Fruit fly (Drosophila melanogaster) whole organism, prepupa: ENCODE data around the gene Pdh.

Experiments
- Blimp-1 ChIP-seq: fragments of 200-800 bp; sonication (Bioruptor generic); optimal IDR thresholded peaks from 3 replicates; lab custom pipeline; 2017; ENCODE audit warnings: missing biosample characterization, missing genetic modification characterization, mild to moderate bottlenecking, moderate library complexity, missing genetic modification reagents
- CG10631 ChIP-seq: fragments of 200-800 bp; sonication (Bioruptor generic); optimal IDR thresholded peaks from 2 replicates; lab custom pipeline; 2016; ENCODE audit warnings: missing biosample characterization, missing genetic modification characterization
- CG11294 ChIP-seq: fragments of 200-800 bp; sonication (Bioruptor generic); IDR thresholded peaks from 2 replicates; pipeline ENCODE4 v1.3.6; 2022; ENCODE audit warnings: missing biosample characterization, missing genetic modification characterization
- CG11762 ChIP-seq: fragments of 200-800 bp; sonication (Bioruptor generic); optimal IDR thresholded peaks from 3 replicates; lab custom pipeline; 2016; ENCODE audit warnings: missing biosample characterization, missing genetic modification characterization; ENCODE audit not compliant: insufficient read depth
- CG11902 ChIP-seq: fragments of 200-800 bp; sonication (Bioruptor generic); optimal IDR thresholded peaks from 3 replicates; lab custom pipeline; 2016; ENCODE audit warnings: missing biosample characterization, missing genetic modification characterization
- CG1621 ChIP-seq: fragments of 200-800 bp; sonication (Bioruptor generic); optimal IDR thresholded peaks from 3 replicates; lab custom pipeline; 2018; ENCODE audit warnings: missing biosample characterization, mild to moderate bottlenecking, missing genetic modification characterization
- CG16779 ChIP-seq: fragments of 200-800 bp; sonication (Bioruptor generic); optimal IDR thresholded peaks from 3 replicates; lab custom pipeline; 2017; ENCODE audit warnings: missing biosample characterization, mild to moderate bottlenecking, missing genetic modification characterization
- CG3032 ChIP-seq: fragments of 200-800 bp; optimal IDR thresholded peaks from 2 replicates; lab custom pipeline; 2019; ENCODE audit warnings: missing biosample characterization, mild to moderate bottlenecking, missing genetic modification characterization, moderate library complexity
- CG34406 ChIP-seq: fragments of 200-800 bp; sonication (Bioruptor generic); optimal IDR thresholded peaks from 3 replicates; lab custom pipeline; 2016; ENCODE audit warnings: missing biosample characterization, missing genetic modification characterization
- CG3919 ChIP-seq: fragments of 200-800 bp; sonication (Bioruptor generic); optimal IDR thresholded peaks from 3 replicates; lab custom pipeline; 2016; ENCODE audit warnings: missing biosample characterization, missing genetic modification characterization
- CG4318 ChIP-seq: fragments of 200-800 bp; sonication (Bioruptor generic); optimal IDR thresholded peaks from 3 replicates; lab custom pipeline; 2017; ENCODE audit warnings: missing biosample characterization, mild to moderate bottlenecking, missing genetic modification characterization
- CG6163 ChIP-seq: fragments of 200-800 bp; sonication (Bioruptor generic); IDR thresholded peaks from 3 replicates; pipeline ENCODE4 v1.3.6; 2022; ENCODE audit warnings: missing biosample characterization, missing genetic modification characterization
- CG6276 ChIP-seq: fragments of 200-800 bp; sonication (Bioruptor generic); optimal IDR thresholded peaks from 2 replicates; lab custom pipeline; 2017; ENCODE audit warnings: missing biosample characterization, mild to moderate bottlenecking, missing genetic modification characterization
- CG6792 ChIP-seq: fragments of 200-800 bp; sonication (Bioruptor generic); optimal IDR thresholded peaks from 3 replicates; lab custom pipeline; 2016; ENCODE audit warnings: missing biosample characterization, missing genetic modification characterization
- CG6854 ChIP-seq: fragments of 200-800 bp; sonication (Bioruptor generic); optimal IDR thresholded peaks from 2 replicates; lab custom pipeline; 2017; ENCODE audit warnings: missing biosample characterization, mild to moderate bottlenecking, missing genetic modification characterization
- CG7368 ChIP-seq: fragments of 200-800 bp; sonication (Bioruptor generic); optimal IDR thresholded peaks from 3 replicates; lab custom pipeline; 2016; ENCODE audit warnings: missing biosample characterization, missing genetic modification characterization
- CG8119 ChIP-seq: fragments of 200-800 bp; sonication (Bioruptor generic); IDR thresholded peaks from 3 replicates; pipeline ENCODE4 v1.3.6; 2022; ENCODE audit warnings: missing biosample characterization, missing genetic modification characterization
- CG8319 ChIP-seq: fragments of 200-800 bp; sonication (Bioruptor generic); optimal IDR thresholded peaks from 3 replicates; lab custom pipeline; 2016; ENCODE audit warnings: missing biosample characterization, missing genetic modification characterization
- CG8632 ChIP-seq: fragments of 200-800 bp; sonication (Bioruptor generic); optimal IDR thresholded peaks from 3 replicates; lab custom pipeline; 2016; ENCODE audit warnings: missing biosample characterization, missing genetic modification characterization
- Eip75B ChIP-seq: fragments of 200-800 bp; sonication (Bioruptor generic); optimal IDR thresholded peaks from 3 replicates; lab custom pipeline; 2016; ENCODE audit warnings: missing biosample characterization, missing genetic modification characterization
- Eip93F ChIP-seq: fragments of 200-800 bp; sonication (Bioruptor generic); optimal IDR thresholded peaks from 2 replicates; lab custom pipeline; 2016; ENCODE audit warnings: missing biosample characterization, mild to moderate bottlenecking, missing genetic modification characterization
- Ets21C ChIP-seq: fragments of 200-800 bp; sonication (Bioruptor generic); optimal IDR thresholded peaks from 3 replicates; lab custom pipeline; 2016; ENCODE audit warnings: missing biosample characterization, missing genetic modification characterization
- Ets96B ChIP-seq: fragments of 200-800 bp; optimal IDR thresholded peaks from 2 replicates; lab custom pipeline; 2019; ENCODE audit warnings: missing biosample characterization, mild to moderate bottlenecking, missing genetic modification characterization, moderate library complexity
- Gug ChIP-seq: fragments of 200-800 bp; sonication (Bioruptor generic); IDR thresholded peaks from 2 replicates; pipeline ENCODE4 v1.3.6; 2022; ENCODE audit warnings: missing biosample characterization, missing genetic modification characterization
- Hr38 ChIP-seq: sonication (Bioruptor generic); optimal IDR thresholded peaks from 2 replicates; lab custom pipeline; 2016; ENCODE audit warnings: missing biosample characterization, missing genetic modification characterization
- Hr39 ChIP-seq: fragments of 200-800 bp; sonication (Bioruptor generic); optimal IDR thresholded peaks from 2 replicates; lab custom pipeline; 2016; ENCODE audit warnings: missing biosample characterization, missing genetic modification characterization
- Hr4 ChIP-seq: fragments of 200-800 bp; sonication (Bioruptor generic); optimal IDR thresholded peaks from 3 replicates; lab custom pipeline; 2016; ENCODE audit warnings: missing biosample characterization, missing genetic modification characterization
- Lpt ChIP-seq: fragments of 200-800 bp; sonication (Bioruptor generic); optimal IDR thresholded peaks from 3 replicates; lab custom pipeline; 2016; ENCODE audit warnings: missing biosample characterization, missing genetic modification characterization
- Met ChIP-seq: fragments of 200-800 bp; sonication (Bioruptor generic); optimal IDR thresholded peaks from 3 replicates; lab custom pipeline; 2016; ENCODE audit warnings: missing biosample characterization, missing genetic modification characterization
- OdsH ChIP-seq: fragments of 200-800 bp; sonication (Bioruptor generic); optimal IDR thresholded peaks from 3 replicates; lab custom pipeline; 2016; ENCODE audit warnings: missing biosample characterization, missing genetic modification characterization
- Smox ChIP-seq: fragments of 200-800 bp; sonication (Bioruptor generic); optimal IDR thresholded peaks from 3 replicates; lab custom pipeline; 2016; ENCODE audit warnings: missing biosample characterization, missing genetic modification characterization
- Sox102F ChIP-seq: fragments of 200-800 bp; sonication (Bioruptor generic); optimal IDR thresholded peaks from 2 replicates; lab custom pipeline; 2016; ENCODE audit warnings: missing biosample characterization, mild to moderate bottlenecking, missing genetic modification characterization
- Sox14 ChIP-seq: fragments of 200-800 bp; sonication (Bioruptor generic); optimal IDR thresholded peaks from 3 replicates; lab custom pipeline; 2016; ENCODE audit warnings: missing biosample characterization, missing genetic modification characterization
- Sox15 ChIP-seq: fragments of 200-800 bp; sonication (Bioruptor generic); optimal IDR thresholded peaks from 3 replicates; lab custom pipeline; 2016; ENCODE audit warnings: missing biosample characterization, missing genetic modification characterization
- achi ChIP-seq: fragments of 200-800 bp; sonication (Bioruptor generic); optimal IDR thresholded peaks from 3 replicates; lab custom pipeline; 2016; ENCODE audit warnings: missing biosample characterization, missing genetic modification characterization
- cyc ChIP-seq: fragments of 200-800 bp; sonication (Bioruptor generic); optimal IDR thresholded peaks from 3 replicates; lab custom pipeline; 2016; ENCODE audit warnings: missing biosample characterization, missing genetic modification characterization
- dac ChIP-seq: fragments of 200-800 bp; sonication (Bioruptor generic); optimal IDR thresholded peaks from 2 replicates; lab custom pipeline; 2017; ENCODE audit warnings: missing biosample characterization, mild to moderate bottlenecking, missing genetic modification characterization
- dsx ChIP-seq: fragments of 200-800 bp; optimal IDR thresholded peaks from 3 replicates; lab custom pipeline; 2019; ENCODE audit warnings: missing biosample characterization, mild to moderate bottlenecking, missing genetic modification characterization, moderate library complexity; ENCODE audit not compliant: poor library complexity, severe bottlenecking
- eg ChIP-seq: fragments of 200-800 bp; sonication (Bioruptor generic); IDR thresholded peaks from 3 replicates; pipeline ENCODE4 v1.3.6; 2022; ENCODE audit warnings: missing biosample characterization, missing genetic modification characterization
- esn ChIP-seq: fragments of 200-800 bp; sonication (Bioruptor generic); optimal IDR thresholded peaks from 2 replicates; lab custom pipeline; 2016; ENCODE audit warnings: missing biosample characterization, mild to moderate bottlenecking, missing genetic modification characterization, moderate library complexity
- fd59A ChIP-seq: fragments of 200-800 bp; sonication (Bioruptor generic); optimal IDR thresholded peaks from 2 replicates; lab custom pipeline; 2017; ENCODE audit warnings: missing biosample characterization, mild to moderate bottlenecking, missing genetic modification characterization, missing genetic modification reagents
- fd85E ChIP-seq: fragments of 200-800 bp; sonication (Bioruptor generic); optimal IDR thresholded peaks from 3 replicates; lab custom pipeline; 2016; ENCODE audit warnings: missing biosample characterization, missing genetic modification characterization
- fkh ChIP-seq: fragments of 200-800 bp; sonication (Bioruptor generic); optimal IDR thresholded peaks from 3 replicates; lab custom pipeline; 2017; ENCODE audit warnings: missing biosample characterization, mild to moderate bottlenecking, missing genetic modification characterization, moderate library complexity
- net ChIP-seq: fragments of 200-800 bp; sonication (Bioruptor generic); optimal IDR thresholded peaks from 3 replicates; lab custom pipeline; 2016; ENCODE audit warnings: missing biosample characterization, missing genetic modification characterization
- pdm3 ChIP-seq: fragments of 200-800 bp; sonication (Bioruptor generic); optimal IDR thresholded peaks from 3 replicates; lab custom pipeline; 2016; ENCODE audit warnings: missing biosample characterization, missing genetic modification characterization
- salr ChIP-seq, 2 experiments: fragments of 200-800 bp; sonication (Bioruptor generic); optimal IDR thresholded peaks; 3 replicates each; lab custom pipeline; 2016 to 2018; ENCODE audit warnings: missing biosample characterization in 2 of 2, missing genetic modification characterization in 2 of 2, mild to moderate bottlenecking in 1 of 2
- spab ChIP-seq: fragments of 200-800 bp; sonication (Bioruptor generic); optimal IDR thresholded peaks from 2 replicates; lab custom pipeline; 2017; ENCODE audit warnings: missing biosample characterization, mild to moderate bottlenecking, missing genetic modification characterization, missing genetic modification reagents
- ss ChIP-seq, 2 experiments: fragments of 200-800 bp; sonication (Bioruptor generic); optimal IDR thresholded peaks; 2 replicates in 1 of 2; 3 replicates in 1 of 2; lab custom pipeline; 2017 to 2018; ENCODE audit warnings: mild to moderate bottlenecking in 2 of 2, missing biosample characterization in 2 of 2, missing genetic modification characterization in 2 of 2, moderate library complexity in 1 of 2
- svp ChIP-seq: fragments of 200-800 bp; sonication (Bioruptor generic); peaks from one replicate; lab custom pipeline; 2016; ENCODE audit warnings: missing biosample characterization, missing genetic modification characterization
- topi ChIP-seq: fragments of 200-800 bp; sonication (Bioruptor generic); optimal IDR thresholded peaks from 3 replicates; lab custom pipeline; 2016; ENCODE audit warnings: missing biosample characterization, missing genetic modification characterization
- vri ChIP-seq: fragments of 200-800 bp; sonication (Bioruptor generic); optimal IDR thresholded peaks from 3 replicates; lab custom pipeline; 2016; ENCODE audit warnings: missing biosample characterization, mild to moderate bottlenecking, missing genetic modification characterization

The Pdh gene

dm6 chr3L:16328207-16328891, 25.7 kb downstream of the Pdh start, which contains the start of gene CG13058:
TSS of gene CG13058 (plus strand) at chr3L:16328841.
- no peak for TF ChIP-seq CG8319 (GFP tag; lab: Kevin White, UChicago)
- TF ChIP-seq ss (GFP tag; optimal IDR thresholded peaks at IDR 0.05; lab: Kevin White, UChicago): no peak
- peak; percentile 48; the same call in 1 of the 2 replicates for TF ChIP-seq CG11294 (GFP tag; lab: Robert Waterston, UW)
- TF ChIP-seq dac: peak; percentile 35
- TF ChIP-seq dsx (GFP tag; lab: Kevin White, UChicago): no peak
- TF ChIP-seq Hr39 (GFP tag; lab: Kevin White, UChicago): no peak
- peak; percentile 32 for TF ChIP-seq CG3032 (tag; lab: Kevin White, UChicago)
- peak; percentile 21 for TF ChIP-seq CG6792 (GFP tag; lab: Kevin White, UChicago)
- peak; percentile 10 for TF ChIP-seq CG16779 (tag; lab: Kevin White, UChicago)
- TF ChIP-seq achi (GFP tag; lab: Kevin White, UChicago): peak; percentile 61
- peak; percentile 4 for TF ChIP-seq CG8632
- 0 out of 3 replicates have a peak, but pooled peaks have one; percentile 42 for TF ChIP-seq CG6163
- peak; percentile 72 for TF ChIP-seq net (GFP tag; lab: Kevin White, UChicago)
- TF ChIP-seq Met (GFP tag; lab: Kevin White, UChicago): peak; percentile 9
- peak; percentile 89 for TF ChIP-seq CG8119 (GFP tag; lab: Robert Waterston, UW)
- TF ChIP-seq Eip93F: no peak
- TF ChIP-seq Smox (GFP tag; lab: Kevin White, UChicago): no peak
- no peak for TF ChIP-seq spab (GFP tag; lab: Kevin White, UChicago)
- TF ChIP-seq topi: no peak
- peak; percentile 67 for TF ChIP-seq fkh (GFP tag; lab: Kevin White, UChicago)
- peak; percentile 5 for TF ChIP-seq Hr38 (GFP tag; lab: Kevin White, UChicago)
- TF ChIP-seq CG7368: no peak
- TF ChIP-seq eg (GFP tag; lab: Robert Waterston, UW): peak; percentile 23; the same call in 1 of the 3 replicates
- TF ChIP-seq Sox14 (GFP tag; lab: Kevin White, UChicago): peak; percentile 39
- TF ChIP-seq cyc (GFP tag; lab: Kevin White, UChicago): no peak
- no peak for TF ChIP-seq CG11902 (GFP tag; lab: Kevin White, UChicago)
- TF ChIP-seq Sox102F (GFP tag; lab: Kevin White, UChicago): no peak
- TF ChIP-seq Gug: peak; percentile 32; the same call in 1 of the 2 replicates
- no peak for TF ChIP-seq CG34406 (GFP tag; lab: Kevin White, UChicago)
- no peak for TF ChIP-seq esn (GFP tag; lab: Kevin White, UChicago)
- TF ChIP-seq CG6276 (GFP tag; lab: Kevin White, UChicago): peak; percentile 79
- TF ChIP-seq CG3919 (GFP tag; lab: Kevin White, UChicago): peak; percentile 44
- no peak for TF ChIP-seq Sox15 (GFP tag; lab: Kevin White, UChicago)
- TF ChIP-seq vri (GFP tag; lab: Kevin White, UChicago): no peak
- peak; percentile 61 for TF ChIP-seq fd59A (GFP tag; lab: Kevin White, UChicago)
- TF ChIP-seq Ets96B (tag; lab: Kevin White, UChicago): peak; percentile 71
- peak; percentile 78 for TF ChIP-seq CG4318 (GFP tag; lab: Kevin White, UChicago)
- TF ChIP-seq OdsH: peak; percentile 55
- TF ChIP-seq CG6854: no peak
- no peak for TF ChIP-seq svp (GFP tag; lab: Kevin White, UChicago)
- peak; percentile 15 for TF ChIP-seq CG1621 (tag; lab: Kevin White, UChicago)
- peak; percentile 85 for TF ChIP-seq Hr4
- TF ChIP-seq Blimp-1: no peak
- no peak for TF ChIP-seq Ets21C (GFP tag; lab: Kevin White, UChicago)
- TF ChIP-seq Lpt (GFP tag; lab: Kevin White, UChicago): peak; percentile 65
- no peak for TF ChIP-seq fd85E (GFP tag; lab: Kevin White, UChicago)
- TF ChIP-seq pdm3: peak; percentile 73
- no peak for TF ChIP-seq Eip75B (GFP tag; lab: Kevin White, UChicago)
- TF ChIP-seq CG11762 (GFP tag; lab: Kevin White, UChicago): peak; percentile 43
- peak; percentile 37 for TF ChIP-seq CG10631 (GFP tag; lab: Kevin White, UChicago)
- peak; percentile 42 to 64 for TF ChIP-seq salr (GFP tag; optimal IDR thresholded peaks at IDR 0.05; lab: Kevin White, UChicago)
